Worm (Caenorhabditis elegans) whole organism, late embryonic: ENCODE data around the gene nspd-2.

Source experiments
- C38D4.7 ChIP-seq: fragments of 200-800 bp; sonication (Bioruptor generic); optimal IDR thresholded peaks from 2 replicates; lab custom pipeline; 2018; ENCODE audit warnings: mild to moderate bottlenecking, missing genetic modification characterization, moderate library complexity, missing compliant biosample characterization
- F13H6.1 ChIP-seq: sonication (generic microtip); optimal IDR thresholded peaks from 2 replicates; lab custom pipeline; 2016; ENCODE audit warnings: missing genetic modification characterization, missing compliant biosample characterization
- K02D7.2 ChIP-seq: sonication (generic microtip); optimal IDR thresholded peaks from 2 replicates; lab custom pipeline; 2017; ENCODE audit warnings: mild to moderate bottlenecking, missing genetic modification characterization, missing compliant biosample characterization
- ama-1 ChIP-seq: fragments of 150-350 bp; optimal IDR thresholded peaks from 2 replicates; lab custom pipeline; 2014
- ceh-14 ChIP-seq: sonication (generic microtip); optimal IDR thresholded peaks from 2 replicates; lab custom pipeline; 2016; ENCODE audit warnings: missing genotype, missing genetic modification characterization, missing compliant biosample characterization
- ceh-2 ChIP-seq: sonication (generic microtip); optimal IDR thresholded peaks from 2 replicates; lab custom pipeline; 2016; ENCODE audit warnings: missing genotype, missing genetic modification characterization, missing compliant biosample characterization
- ceh-22 ChIP-seq: sonication (generic microtip); optimal IDR thresholded peaks from 2 replicates; lab custom pipeline; 2017; ENCODE audit warnings: missing biosample characterization, missing genetic modification characterization
- ceh-30 ChIP-seq: fragments of 150-350 bp; optimal IDR thresholded peaks from 2 replicates; lab custom pipeline; 2014; ENCODE audit warnings: missing biosample characterization, missing genetic modification characterization
- ceh-45 ChIP-seq: fragments of 200-800 bp; sonication (Bioruptor generic); IDR thresholded peaks from 2 replicates; pipeline ENCODE4 v1.3.6; 2022; ENCODE audit warnings: missing genetic modification reagents, missing genetic modification characterization, missing compliant biosample characterization
- ceh-48 ChIP-seq: sonication (generic microtip); optimal IDR thresholded peaks from 2 replicates; lab custom pipeline; 2016; ENCODE audit warnings: missing genetic modification characterization, inconsistent platforms, missing compliant biosample characterization
- ceh-6 ChIP-seq: fragments of 200-800 bp; sonication (Bioruptor generic); optimal IDR thresholded peaks from 2 replicates; lab custom pipeline; 2018; ENCODE audit warnings: mild to moderate bottlenecking, missing genetic modification characterization, missing compliant biosample characterization
- ceh-9 ChIP-seq: sonication (generic microtip); optimal IDR thresholded peaks from 2 replicates; lab custom pipeline; 2016; ENCODE audit warnings: mild to moderate bottlenecking, missing genetic modification characterization, inconsistent platforms, missing compliant biosample characterization
- dve-1 ChIP-seq: sonication (generic microtip); optimal IDR thresholded peaks from 2 replicates; lab custom pipeline; 2017; ENCODE audit warnings: antibody characterized with exemption, mild to moderate bottlenecking, missing genetic modification characterization, missing compliant biosample characterization
- elt-2 ChIP-seq: sonication (generic microtip); optimal IDR thresholded peaks from 2 replicates; lab custom pipeline; 2016; ENCODE audit warnings: missing genetic modification reagents, missing genetic modification characterization, missing compliant biosample characterization
- ets-4 ChIP-seq: sonication (generic microtip); optimal IDR thresholded peaks from 2 replicates; lab custom pipeline; 2016; ENCODE audit warnings: missing genetic modification characterization, missing compliant biosample characterization
- eyg-1 ChIP-seq: sonication (generic microtip); optimal IDR thresholded peaks from 2 replicates; lab custom pipeline; 2016; ENCODE audit warnings: missing genotype, missing genetic modification characterization, missing compliant biosample characterization
- fkh-6 ChIP-seq: sonication (generic microtip); optimal IDR thresholded peaks from 2 replicates; lab custom pipeline; 2016; ENCODE audit warnings: missing genetic modification characterization, missing compliant biosample characterization
- gmeb-2 ChIP-seq: sonication (generic microtip); optimal IDR thresholded peaks from 2 replicates; lab custom pipeline; 2016; ENCODE audit warnings: missing genetic modification characterization, inconsistent platforms, missing compliant biosample characterization
- hlh-13 ChIP-seq: fragments of 200-800 bp; sonication (Bioruptor generic); optimal IDR thresholded peaks from 2 replicates; lab custom pipeline; 2018; ENCODE audit warnings: mild to moderate bottlenecking, missing genetic modification characterization, missing compliant biosample characterization
- hlh-15 ChIP-seq: sonication (generic microtip); optimal IDR thresholded peaks from 2 replicates; lab custom pipeline; 2016; ENCODE audit warnings: missing genetic modification characterization, missing compliant biosample characterization
- mec-3 ChIP-seq: sonication (generic microtip); optimal IDR thresholded peaks from 2 replicates; lab custom pipeline; 2016; ENCODE audit warnings: borderline replicate concordance, missing genetic modification characterization, missing compliant biosample characterization
- nfya-1 ChIP-seq: sonication (generic microtip); optimal IDR thresholded peaks from 2 replicates; lab custom pipeline; 2017; ENCODE audit warnings: missing genetic modification characterization, mild to moderate bottlenecking, missing compliant biosample characterization, antibody characterized with exemption, moderate library complexity
- nhr-11 ChIP-seq: fragments of 150-350 bp; optimal IDR thresholded peaks from 2 replicates; lab custom pipeline; 2014; ENCODE audit warnings: missing biosample characterization, missing genetic modification characterization
- nhr-232 ChIP-seq: sonication (generic microtip); optimal IDR thresholded peaks from 2 replicates; lab custom pipeline; 2016; ENCODE audit warnings: missing genetic modification characterization, missing compliant biosample characterization
- npax-4 ChIP-seq: sonication (generic microtip); optimal IDR thresholded peaks from 2 replicates; lab custom pipeline; 2016; ENCODE audit warnings: missing genetic modification characterization, missing compliant biosample characterization
- odd-2 ChIP-seq: sonication (generic microtip); optimal IDR thresholded peaks from 2 replicates; lab custom pipeline; 2017; ENCODE audit warnings: antibody characterized with exemption, mild to moderate bottlenecking, missing genetic modification characterization, missing compliant biosample characterization
- pat-9 ChIP-seq: fragments of 200-800 bp; sonication (Bioruptor generic); optimal IDR thresholded peaks from 2 replicates; lab custom pipeline; 2018; ENCODE audit warnings: mild to moderate bottlenecking, missing genetic modification characterization, moderate library complexity, missing compliant biosample characterization
- pha-2 ChIP-seq: sonication (generic microtip); optimal IDR thresholded peaks from 2 replicates; lab custom pipeline; 2017; ENCODE audit warnings: mild to moderate bottlenecking, missing genetic modification characterization, missing compliant biosample characterization
- pha-4 ChIP-seq: fragments of 150-350 bp; optimal IDR thresholded peaks from 2 replicates; lab custom pipeline; 2018; ENCODE audit warnings: missing biosample characterization, missing genetic modification reagents, missing genetic modification characterization
- pqm-1 ChIP-seq: sonication (generic microtip); optimal IDR thresholded peaks from 2 replicates; lab custom pipeline; 2016; ENCODE audit warnings: missing genetic modification characterization, missing compliant biosample characterization
- pros-1 ChIP-seq: fragments of 150-350 bp; optimal IDR thresholded peaks from 2 replicates; lab custom pipeline; 2014; ENCODE audit warnings: missing biosample characterization, missing genetic modification reagents, missing genetic modification characterization
- rnt-1 ChIP-seq: sonication (generic microtip); optimal IDR thresholded peaks from 2 replicates; lab custom pipeline; 2016; ENCODE audit warnings: missing genetic modification characterization, missing compliant biosample characterization
- sox-2 ChIP-seq: fragments of 200-800 bp; sonication (Bioruptor generic); IDR thresholded peaks from 2 replicates; pipeline ENCODE4 v1.3.6; 2022; ENCODE audit warnings: missing genetic modification reagents, missing genetic modification characterization, missing compliant biosample characterization
- tbx-2 ChIP-seq: sonication (generic microtip); optimal IDR thresholded peaks from 2 replicates; lab custom pipeline; 2016; ENCODE audit warnings: missing genetic modification characterization, missing compliant biosample characterization
- tbx-7 ChIP-seq: sonication (generic microtip); optimal IDR thresholded peaks from 2 replicates; lab custom pipeline; 2016; ENCODE audit warnings: missing genotype, missing genetic modification characterization, missing compliant biosample characterization
- unc-42 ChIP-seq: sonication (generic microtip); optimal IDR thresholded peaks from 2 replicates; lab custom pipeline; 2016; ENCODE audit warnings: missing genotype, missing genetic modification characterization, missing compliant biosample characterization
- unc-55 ChIP-seq: sonication (generic microtip); optimal IDR thresholded peaks from 2 replicates; lab custom pipeline; 2017; ENCODE audit warnings: missing biosample characterization, missing genetic modification reagents, missing genetic modification characterization

The nspd-2 gene

ce11 chrIV:9797304-9798003 lies 46.4 kb upstream of the nspd-2 start, which contains the start of gene T13F2.2 (continued):
- TF ChIP-seq nfya-1 (tag; lab: Kevin White, UChicago) (no peak), ceh-48 (tag; lab: Kevin White, UChicago) (peak; percentile 1), hlh-13 (no peak), hlh-15 (tag; lab: Kevin White, UChicago) (no peak), tbx-2 (peak; percentile 52), ceh-9 (no peak)

ce11 chrIV:9798307-9798706 lies 45.6 kb upstream of the nspd-2 start:
- peak; percentile 96 for TF ChIP-seq unc-42 (tag; lab: Kevin White, UChicago)
- no peak for TF ChIP-seq ceh-2 (tag; lab: Kevin White, UChicago)

ce11 chrIV:9799129-9799528 lies 44.7 kb upstream of the nspd-2 start, which contains the start of gene fat-4:
TSS of gene fat-4 (plus strand) at chrIV:9799429.
- TF ChIP-seq dve-1 = no peak
- TF ChIP-seq fkh-6 (tag; lab: Kevin White, UChicago) = no peak
- no peak for TF ChIP-seq ceh-48 (tag; lab: Kevin White, UChicago)
- no peak for TF ChIP-seq ceh-14 (tag; lab: Kevin White, UChicago)
- TF ChIP-seq ceh-22 = no peak
- no peak for TF ChIP-seq pros-1
- TF ChIP-seq, all 69 proteins: peak for 0

- no peak for TF ChIP-seq ceh-45 (GFP tag; lab: Robert Waterston, UW)
Measured at ce11 chrIV:9799664-9800063, 44.2 kb upstream of the nspd-2 start.

ce11 chrIV:9801418-9801817 lies 42.4 kb upstream of the nspd-2 start:
- TF ChIP-seq eyg-1 (tag; lab: Kevin White, UChicago) (no peak), dve-1 (no peak), elt-2 (tag; lab: Kevin White, UChicago) (peak; percentile 94)

ce11 chrIV:9802711-9803110 lies 41.1 kb upstream of the nspd-2 start, which contains the start of gene fat-3:
TSS of gene fat-3 (plus strand) at chrIV:9803023.
- TF ChIP-seq tbx-2 (no peak), C38D4.7 (no peak), tbx-7 (tag; lab: Kevin White, UChicago) (no peak), ama-1 (lab: Kevin White, UChicago) (no peak), unc-55 (GFP tag; lab: Kevin White, UChicago) (no peak), pros-1 (no peak), pha-2 (tag; lab: Kevin White, UChicago) (no peak)

ce11 chrIV:9803544-9803943 lies 40.3 kb upstream of the nspd-2 start:
- TF ChIP-seq nhr-11 (no peak), unc-42 (tag; lab: Kevin White, UChicago) (peak; percentile 6)

- no peak for TF ChIP-seq odd-2 (tag; lab: Kevin White, UChicago)
- no peak for TF ChIP-seq K02D7.2 (tag; lab: Kevin White, UChicago)
- TF ChIP-seq pat-9 (tag; lab: Kevin White, UChicago) = no peak
- no peak for TF ChIP-seq sox-2
- TF ChIP-seq ceh-2 (tag; lab: Kevin White, UChicago) = no peak
- TF ChIP-seq nhr-232 (tag; lab: Kevin White, UChicago) = no peak
- TF ChIP-seq npax-4 = no peak
- TF ChIP-seq ceh-6 (GFP tag; lab: Kevin White, UChicago) = no peak
- no peak for TF ChIP-seq mec-3
- TF ChIP-seq elt-2 (tag; lab: Kevin White, UChicago) = no peak
- no peak for TF ChIP-seq F13H6.1 (tag; lab: Kevin White, UChicago)
- TF ChIP-seq gmeb-2 (tag; lab: Kevin White, UChicago) = no peak
- TF ChIP-seq rnt-1 (tag; lab: Kevin White, UChicago) = no peak
- TF ChIP-seq ceh-30 (tag; lab: Kevin White, UChicago) = no peak
- no peak for TF ChIP-seq ceh-48 (tag; lab: Kevin White, UChicago)
- TF ChIP-seq ama-1 (lab: Kevin White, UChicago) = no peak
- no peak for TF ChIP-seq pqm-1 (tag; lab: Kevin White, UChicago)
- TF ChIP-seq ets-4 (tag; lab: Kevin White, UChicago) = no peak
- no peak for TF ChIP-seq pha-4 (tag; lab: Kevin White, UChicago)
Measured at ce11 chrIV:9810633-9811032, 33.2 kb upstream of the nspd-2 start, which contains the start of gene dct-15. TSS of gene dct-15 (minus strand) at chrIV:9810733.
